Fruit fly (Drosophila melanogaster): ENCODE results near the gene CG3808.

Gene CG3808

DNA sequence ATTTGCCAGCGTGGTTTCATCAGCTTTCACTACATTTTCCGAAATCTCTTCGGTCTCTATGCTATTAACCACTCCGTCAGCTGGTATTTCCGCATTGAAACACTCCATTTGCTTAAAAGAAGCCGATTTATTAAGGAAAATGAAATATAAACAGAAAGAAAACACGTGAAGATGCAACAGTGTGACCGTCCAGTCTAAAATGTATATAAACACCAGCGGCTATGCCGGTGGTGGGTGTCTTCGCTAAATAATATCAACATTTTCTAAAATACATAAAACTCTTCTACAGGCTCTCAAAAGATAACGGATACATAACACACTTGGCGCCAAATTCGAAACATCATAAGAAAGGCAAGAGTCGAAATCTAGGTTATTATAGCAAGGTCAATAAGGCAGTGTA is at the start of gene CG3808:
Gene CG3808, minus strand, starts transcription at position 196 of the 400 bp plus-strand sequence.
- TF ChIP-seq eyg (GFP tag; optimal IDR thresholded peaks at IDR 0.05) (peak; percentile 9), E2f2 (GFP tag; IDR thresholded peaks at IDR 0.05) (peak; percentile 100), BtbVII (GFP tag; optimal IDR thresholded peaks at IDR 0.05) (no peak), Antp (GFP tag; optimal IDR thresholded peaks at IDR 0.05) (peak; percentile 5), CG11398 (GFP tag; optimal IDR thresholded peaks at IDR 0.05) (no peak), maf-S (GFP tag; optimal IDR thresholded peaks at IDR 0.05) (peak; percentile 51), CG8944 (GFP tag; optimal IDR thresholded peaks at IDR 0.05) (no peak), CG6683 (GFP tag; optimal IDR thresholded peaks at IDR 0.05) (peak; percentile 7), CG1647 (GFP tag; optimal IDR thresholded peaks at IDR 0.05) (peak; percentile 16), BEAF-32 (GFP tag; optimal IDR thresholded peaks at IDR 0.05) (peak; percentile 48), otp (GFP tag; IDR thresholded peaks at IDR 0.05) (no peak), Camta (GFP tag; optimal IDR thresholded peaks at IDR 0.05) (peak; percentile 9), mam (GFP tag; optimal IDR thresholded peaks at IDR 0.05) (peak; percentile 45), CG10147 (GFP tag; optimal IDR thresholded peaks at IDR 0.05) (peak; percentile 43), CG17361 (GFP tag; IDR thresholded peaks at IDR 0.05) (0 out of 3 replicates have a peak, but pooled peaks have one; percentile 27), ems (GFP tag; optimal IDR thresholded peaks at IDR 0.05) (no peak), CG4282 (GFP tag; optimal IDR thresholded peaks at IDR 0.05) (no peak), ERR (GFP tag; optimal IDR thresholded peaks at IDR 0.05) (peak; percentile 20), CG4360 (GFP tag; IDR thresholded peaks at IDR 0.05) (no peak), CG2199 (GFP tag; IDR thresholded peaks at IDR 0.05) (peak; percentile 71; the same call in 2 of the 3 replicates), Usf (GFP tag; optimal IDR thresholded peaks at IDR 0.05) (peak; percentile 21), CG4617 (GFP tag; optimal IDR thresholded peaks at IDR 0.05; ENCODE audit: borderline replicate concordance) (peak; percentile 32), CG6272 (GFP tag; IDR thresholded peaks at IDR 0.05) (no peak), yki (optimal IDR thresholded peaks at IDR 0.05) (no peak), sob (GFP tag; IDR thresholded peaks at IDR 0.05) (peak; percentile 59), Sry-δ (GFP tag; optimal IDR thresholded peaks at IDR 0.05) (peak; percentile 56), CG10267 (tag; optimal IDR thresholded peaks at IDR 0.05) (peak; percentile 43), Stat92E (GFP tag; optimal IDR thresholded peaks at IDR 0.05) (peak in 1 of 3 experiments; percentile 59), vfl (GFP tag; optimal IDR thresholded peaks at IDR 0.05) (peak; percentile 30), CG9797 (GFP tag; optimal IDR thresholded peaks at IDR 0.05) (peak; percentile 75), chm (GFP tag; IDR thresholded peaks at IDR 0.05) (0 out of 2 replicates have a peak, but pooled peaks have one; percentile 24), CG13287 (GFP tag; IDR thresholded peaks at IDR 0.05; ENCODE audit: partially characterized antibody) (peak; percentile 53), Neu2 (GFP tag; optimal IDR thresholded peaks at IDR 0.05; ENCODE audit: borderline replicate concordance) (no peak), Xbp1 (GFP tag; optimal IDR thresholded peaks at IDR 0.05) (peak; percentile 26), CG17829 (tag; optimal IDR thresholded peaks at IDR 0.05) (peak; percentile 64), CG15514 (GFP tag; optimal IDR thresholded peaks at IDR 0.05) (peak; percentile 65), CG33213 (GFP tag; optimal IDR thresholded peaks at IDR 0.05) (peak; percentile 81), CG9437 (GFP tag; optimal IDR thresholded peaks at IDR 0.05) (peak; percentile 50), Rfx (GFP tag; IDR thresholded peaks at IDR 0.05) (peak; percentile 34; the same call in 1 of the 2 replicates), lilli (GFP tag; optimal IDR thresholded peaks at IDR 0.05) (peak; percentile 11), twi (tag; optimal IDR thresholded peaks at IDR 0.05) (peak; percentile 9), Nf-YC (tag; optimal IDR thresholded peaks at IDR 0.05) (peak; percentile 29), CG30403 (GFP tag; optimal IDR thresholded peaks at IDR 0.05) (peak; percentile 33), CG15601 (tag; optimal IDR thresholded peaks at IDR 0.05) (peak; percentile 22), scrt (GFP tag; optimal IDR thresholded peaks at IDR 0.05) (peak; percentile 84), CG3163 (GFP tag; optimal IDR thresholded peaks at IDR 0.05) (peak; percentile 41), HmgZ (tag; optimal IDR thresholded peaks at IDR 0.05) (peak; percentile 73), Deaf1 (tag; optimal IDR thresholded peaks at IDR 0.05) (no peak), dm (GFP tag; optimal IDR thresholded peaks at IDR 0.05) (peak; percentile 99), Lhr (GFP tag; optimal IDR thresholded peaks at IDR 0.05) (peak; percentile 88), Opbp (GFP tag; IDR thresholded peaks at IDR 0.05; ENCODE audit: partially characterized antibody) (no peak; the same call in 2 of the 3 replicates)
